Worm (Caenorhabditis elegans): ENCODE measurements around the gene asns-2.

asns-2 gene

DNA sequence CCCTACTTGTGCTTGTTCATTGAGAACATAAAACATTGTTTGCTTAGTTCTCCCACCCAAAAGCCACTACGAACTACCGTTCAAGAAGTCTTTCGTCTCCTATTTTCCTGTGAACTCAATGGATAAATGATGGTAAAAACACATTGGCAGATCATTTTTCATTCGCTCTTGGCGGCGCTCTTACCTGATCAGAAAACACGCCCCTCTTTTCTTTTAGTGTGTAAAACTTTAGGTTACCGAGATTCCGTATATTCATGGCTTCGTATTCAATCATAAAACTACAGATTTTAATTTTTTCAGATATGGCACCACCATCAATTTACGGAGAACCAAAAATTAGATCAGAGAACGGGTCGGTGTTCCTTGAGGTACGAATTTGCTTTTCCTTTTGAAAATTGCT, 12.9 kb upstream of the asns-2 start, which contains the start of gene zig-12:
Gene zig-12, plus strand, starts transcription at position 301 of the 400 bp plus-strand sequence.
- TF ChIP-seq rnt-1 (tag; optimal IDR thresholded peaks at IDR 0.05) (no peak), lin-15B (tag; optimal IDR thresholded peaks at IDR 0.05) (no peak), ceh-8 (GFP tag; optimal IDR thresholded peaks at IDR 0.05) (no peak), dsc-1 (tag; optimal IDR thresholded peaks at IDR 0.05) (no peak), fkh-10 (GFP tag; optimal IDR thresholded peaks at IDR 0.05) (no peak), mef-2 (tag; optimal IDR thresholded peaks at IDR 0.05) (no peak), mab-9 (GFP tag; IDR thresholded peaks at IDR 0.05) (no peak), vab-15 (tag; optimal IDR thresholded peaks at IDR 0.05) (no peak), hlh-4 (tag; optimal IDR thresholded peaks at IDR 0.05) (no peak), tlp-1 (tag; optimal IDR thresholded peaks at IDR 0.05) (no peak)

DNA sequence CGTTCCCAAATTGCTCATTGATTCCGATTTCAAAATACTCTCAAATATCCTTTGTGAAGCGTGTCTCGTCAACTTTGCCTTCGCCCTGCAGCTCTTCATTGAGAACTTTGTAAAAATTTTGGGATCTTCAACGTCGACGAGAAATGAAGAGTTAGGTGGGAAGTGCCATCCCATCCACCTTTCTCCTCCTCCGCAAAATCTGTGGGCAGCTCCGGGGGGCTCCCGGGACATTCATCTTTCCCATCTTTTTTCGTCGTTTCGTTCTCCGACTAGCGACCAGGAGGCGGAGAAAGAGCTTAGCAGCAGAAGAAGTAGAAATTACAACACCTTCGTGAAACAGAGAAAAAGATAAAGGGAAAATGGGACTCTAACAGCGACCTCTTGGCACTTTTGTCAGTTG, 12.2 kb upstream of the asns-2 start:
- TF ChIP-seq skn-1 (tag; optimal IDR thresholded peaks at IDR 0.05) = no peak
- no peak for TF ChIP-seq zip-4 (GFP tag; optimal IDR thresholded peaks at IDR 0.05)
- TF ChIP-seq Y116A8C.19 (tag; optimal IDR thresholded peaks at IDR 0.05; ENCODE audit: borderline replicate concordance) = no peak
- no peak for TF ChIP-seq sup-37 (GFP tag; optimal IDR thresholded peaks at IDR 0.05)
- peak; percentile 62 for TF ChIP-seq lin-14 (GFP tag; optimal IDR thresholded peaks at IDR 0.05)
- TF ChIP-seq snu-23 (GFP tag; optimal IDR thresholded peaks at IDR 0.05) = peak; percentile 7
- TF ChIP-seq ceh-82 (tag; optimal IDR thresholded peaks at IDR 0.05) = no peak
- peak; percentile 20 for TF ChIP-seq pag-3 (tag; optimal IDR thresholded peaks at IDR 0.05; ENCODE audit: borderline replicate concordance, insufficient read depth)
- no peak for TF ChIP-seq jun-1 (tag; optimal IDR thresholded peaks at IDR 0.05)
- no peak for TF ChIP-seq C34B4.2 (tag; optimal IDR thresholded peaks at IDR 0.05)
- TF ChIP-seq ets-5 (GFP tag; IDR thresholded peaks at IDR 0.05) = no peak
- TF ChIP-seq unc-98 (GFP tag; IDR thresholded peaks at IDR 0.05) = no peak
- TF ChIP-seq fkh-4 (tag; optimal IDR thresholded peaks at IDR 0.05; ENCODE audit: borderline replicate concordance) = no peak
- TF ChIP-seq rnt-1 (tag; optimal IDR thresholded peaks at IDR 0.05) = peak; percentile 44
- TF ChIP-seq nhr-71 (tag; optimal IDR thresholded peaks at IDR 0.05) = peak; percentile 44
- TF ChIP-seq nhr-76 (tag; optimal IDR thresholded peaks at IDR 0.05) = no peak
- TF ChIP-seq ces-1 (GFP tag; optimal IDR thresholded peaks at IDR 0.05) = no peak
- no peak for TF ChIP-seq isw-1 (GFP tag; IDR thresholded peaks at IDR 0.05)

DNA sequence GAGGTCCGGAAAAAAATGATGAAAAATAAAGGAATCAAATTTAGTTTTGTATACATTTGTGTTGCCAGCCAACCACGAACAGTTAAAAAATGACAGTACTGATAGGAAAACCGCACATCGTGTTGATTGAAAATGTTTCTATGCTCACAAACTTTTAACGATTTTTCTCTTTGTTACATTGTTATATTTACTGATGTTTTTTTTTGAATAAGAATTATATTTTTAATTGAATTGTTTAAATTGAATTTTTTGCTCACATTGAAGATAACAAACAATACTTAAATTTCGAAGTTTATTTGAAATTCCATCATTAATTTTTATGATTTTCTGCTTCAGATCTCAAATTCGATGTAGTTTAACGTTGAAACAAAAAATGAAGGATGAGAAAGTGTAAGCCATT, 10.8 kb upstream of the asns-2 start, which contains the start of gene M02D8.5:
Gene M02D8.5, minus strand, starts transcription at position 101 of the 400 bp plus-strand sequence.
- TF ChIP-seq nhr-85 (tag) (no peak), dpl-1 (GFP tag; optimal IDR thresholded peaks at IDR 0.05) (no peak), fkh-4 (tag; optimal IDR thresholded peaks at IDR 0.05; ENCODE audit: borderline replicate concordance) (no peak), elt-3 (tag; optimal IDR thresholded peaks at IDR 0.05) (no peak), snpc-4 (tag; optimal IDR thresholded peaks at IDR 0.05) (no peak), irx-1 (tag; optimal IDR thresholded peaks at IDR 0.05) (no peak), nhr-71 (tag; optimal IDR thresholded peaks at IDR 0.05) (no peak), efl-1 (optimal IDR thresholded peaks at IDR 0.05) (no peak), efl-1 (GFP tag; optimal IDR thresholded peaks at IDR 0.05 in 1 of 2) (no peak), mef-2 (tag; optimal IDR thresholded peaks at IDR 0.05) (no peak), fkh-10 (GFP tag; optimal IDR thresholded peaks at IDR 0.05) (no peak), vab-15 (tag; optimal IDR thresholded peaks at IDR 0.05) (no peak), nhr-11 (tag; optimal IDR thresholded peaks at IDR 0.05) (no peak), ces-1 (GFP tag; optimal IDR thresholded peaks at IDR 0.05) (no peak), ama-1 (optimal IDR thresholded peaks at IDR 0.05) (no peak)

DNA sequence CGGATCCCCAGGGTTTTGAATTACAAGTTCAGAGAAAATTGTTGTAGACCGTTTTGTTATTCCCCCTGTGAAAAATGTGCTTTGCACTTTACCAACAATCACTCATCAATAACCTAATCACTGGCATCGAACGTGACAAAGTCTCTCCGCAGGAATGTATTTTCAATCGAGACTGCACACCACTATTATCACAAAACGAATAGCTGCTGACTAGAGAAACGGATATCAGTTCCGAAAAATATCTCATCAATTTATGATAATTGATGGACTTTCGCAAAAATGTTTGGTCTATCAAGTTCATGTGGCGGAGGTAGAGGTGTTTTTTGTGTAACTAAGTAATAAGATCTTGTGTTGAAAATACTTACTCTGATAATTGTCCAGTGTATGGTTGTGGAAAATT, 10.3 kb upstream of the asns-2 start:
- TF ChIP-seq ztf-11 (tag; optimal IDR thresholded peaks at IDR 0.05) = no peak
- TF ChIP-seq blmp-1 (tag; optimal IDR thresholded peaks at IDR 0.05) = peak; percentile 5
- peak; percentile 20 for TF ChIP-seq nhr-71 (tag; optimal IDR thresholded peaks at IDR 0.05)
